Worm (Caenorhabditis elegans) whole organism, mixed stage, embryonic: ENCODE measurements around the gene bbs-2.

Source experiments
- bed-3 ChIP-seq: fragments of 200-800 bp; sonication (Bioruptor generic); optimal IDR thresholded peaks from 3 replicates; lab custom pipeline; 2018; ENCODE audit warnings: mild to moderate bottlenecking, missing genetic modification characterization, moderate library complexity, missing compliant biosample characterization
- blmp-1 ChIP-seq: fragments of 150-350 bp; optimal IDR thresholded peaks from 2 replicates; lab custom pipeline; 2014; ENCODE audit warnings: missing biosample characterization, missing genetic modification characterization
- ceh-39 ChIP-seq: fragments of 150-350 bp; optimal IDR thresholded peaks from 2 replicates; lab custom pipeline; 2014; ENCODE audit warnings: missing biosample characterization, missing genetic modification characterization
- ceh-43 ChIP-seq: fragments of 200-800 bp; sonication (Bioruptor generic); optimal IDR thresholded peaks from 2 replicates; lab custom pipeline; 2018; ENCODE audit warnings: mild to moderate bottlenecking, missing genetic modification characterization, moderate library complexity, missing compliant biosample characterization
- ceh-83 ChIP-seq: fragments of 200-800 bp; sonication (Bioruptor generic); optimal IDR thresholded peaks from 2 replicates; lab custom pipeline; 2018; ENCODE audit warnings: mild to moderate bottlenecking, missing genetic modification characterization, missing compliant biosample characterization
- ces-1 ChIP-seq: fragments of 150-350 bp; optimal IDR thresholded peaks from 2 replicates; lab custom pipeline; 2014; ENCODE audit warnings: missing biosample characterization, missing genetic modification reagents, missing genetic modification characterization
- drap-1 ChIP-seq: fragments of 200-800 bp; sonication (Bioruptor generic); optimal IDR thresholded peaks from 3 replicates; lab custom pipeline; 2018; ENCODE audit warnings: mild to moderate bottlenecking, missing genetic modification characterization, missing compliant biosample characterization
- elt-1 ChIP-seq: sonication (generic microtip); optimal IDR thresholded peaks from 2 replicates; lab custom pipeline; 2017; ENCODE audit warnings: missing genetic modification characterization, mild to moderate bottlenecking, missing compliant biosample characterization, antibody characterized with exemption, moderate library complexity, borderline replicate concordance; ENCODE audit not compliant: insufficient read depth
- elt-3 ChIP-seq: fragments of 150-350 bp; optimal IDR thresholded peaks from 2 replicates; lab custom pipeline; 2014; ENCODE audit warnings: missing biosample characterization, missing genetic modification characterization
- flh-1 ChIP-seq: fragments of 200-800 bp; sonication (Bioruptor generic); optimal IDR thresholded peaks from 2 replicates; lab custom pipeline; 2018; ENCODE audit warnings: mild to moderate bottlenecking, missing genetic modification characterization, moderate library complexity, missing compliant biosample characterization
- hlh-1 ChIP-seq: fragments of 150-350 bp; optimal IDR thresholded peaks from 2 replicates; lab custom pipeline; 2014; ENCODE audit warnings: missing biosample characterization, missing genetic modification reagents, missing genetic modification characterization
- lin-13 ChIP-seq: fragments of 150-350 bp; optimal IDR thresholded peaks from 2 replicates; lab custom pipeline; 2014; ENCODE audit warnings: missing biosample characterization, missing genetic modification characterization
- lin-32 ChIP-seq: fragments of 200-800 bp; sonication (Bioruptor generic); optimal IDR thresholded peaks from 2 replicates; lab custom pipeline; 2018; ENCODE audit warnings: mild to moderate bottlenecking, missing genetic modification characterization, missing compliant biosample characterization
- lsy-2 ChIP-seq: fragments of 150-350 bp; optimal IDR thresholded peaks from 2 replicates; lab custom pipeline; 2014; ENCODE audit warnings: missing biosample characterization, missing genetic modification characterization
- mab-5 ChIP-seq: fragments of 150-350 bp; optimal IDR thresholded peaks from 2 replicates; lab custom pipeline; 2014; ENCODE audit warnings: missing biosample characterization, missing genetic modification characterization
- mep-1 ChIP-seq: fragments of 150-350 bp; optimal IDR thresholded peaks from 2 replicates; lab custom pipeline; 2017; ENCODE audit warnings: missing biosample characterization, missing genetic modification reagents, missing genetic modification characterization, inconsistent platforms
- mls-2 ChIP-seq: sonication (generic microtip); optimal IDR thresholded peaks from 2 replicates; lab custom pipeline; 2016; ENCODE audit warnings: mild to moderate bottlenecking, missing genetic modification characterization, moderate library complexity, missing compliant biosample characterization
- nhr-12 ChIP-seq: fragments of 150-350 bp; optimal IDR thresholded peaks from 2 replicates; lab custom pipeline; 2014; ENCODE audit warnings: missing biosample characterization, missing genetic modification characterization
- nhr-2 ChIP-seq: fragments of 150-350 bp; optimal IDR thresholded peaks from 2 replicates; lab custom pipeline; 2014; ENCODE audit warnings: missing biosample characterization, missing genetic modification characterization
- nhr-237 ChIP-seq: fragments of 150-350 bp; optimal IDR thresholded peaks from 2 replicates; lab custom pipeline; 2014; ENCODE audit warnings: missing biosample characterization, missing genetic modification characterization
- nhr-76 ChIP-seq: sonication (generic microtip); optimal IDR thresholded peaks from 2 replicates; lab custom pipeline; 2017; ENCODE audit warnings: missing biosample characterization, missing genetic modification characterization
- pha-4 ChIP-seq: fragments of 150-350 bp; optimal IDR thresholded peaks from 2 replicates; lab custom pipeline; 2018; ENCODE audit warnings: missing biosample characterization, missing genetic modification reagents, missing genetic modification characterization
- sem-2 ChIP-seq: fragments of 200-800 bp; sonication (Bioruptor generic); optimal IDR thresholded peaks from 2 replicates; lab custom pipeline; 2018; ENCODE audit warnings: mild to moderate bottlenecking, missing genetic modification characterization, missing compliant biosample characterization
- sptf-1 ChIP-seq: sonication (generic microtip); optimal IDR thresholded peaks from 2 replicates; lab custom pipeline; 2017; ENCODE audit warnings: mild to moderate bottlenecking, missing genetic modification characterization, moderate library complexity, missing compliant biosample characterization
- tbx-8 ChIP-seq: fragments of 200-800 bp; sonication (Bioruptor generic); optimal IDR thresholded peaks from 2 replicates; lab custom pipeline; 2018; ENCODE audit warnings: mild to moderate bottlenecking, missing genetic modification characterization, moderate library complexity, missing compliant biosample characterization
- unc-120 ChIP-seq: sonication (generic microtip); optimal IDR thresholded peaks from 2 replicates; lab custom pipeline; 2017; ENCODE audit warnings: missing genetic modification characterization, missing compliant biosample characterization; ENCODE audit not compliant: poor library complexity, severe bottlenecking
- unc-62 ChIP-seq: fragments of 150-350 bp; optimal IDR thresholded peaks from 2 replicates; lab custom pipeline; 2014; ENCODE audit warnings: missing biosample characterization, missing genetic modification reagents, missing genetic modification characterization
- zip-8 ChIP-seq: fragments of 150-350 bp; optimal IDR thresholded peaks from 2 replicates; lab custom pipeline; 2014; ENCODE audit warnings: missing biosample characterization, missing genetic modification characterization
- ztf-11 ChIP-seq: fragments of 150-350 bp; optimal IDR thresholded peaks from 2 replicates; lab custom pipeline; 2014; ENCODE audit warnings: missing biosample characterization, missing genetic modification characterization

The bbs-2 gene

DNA sequence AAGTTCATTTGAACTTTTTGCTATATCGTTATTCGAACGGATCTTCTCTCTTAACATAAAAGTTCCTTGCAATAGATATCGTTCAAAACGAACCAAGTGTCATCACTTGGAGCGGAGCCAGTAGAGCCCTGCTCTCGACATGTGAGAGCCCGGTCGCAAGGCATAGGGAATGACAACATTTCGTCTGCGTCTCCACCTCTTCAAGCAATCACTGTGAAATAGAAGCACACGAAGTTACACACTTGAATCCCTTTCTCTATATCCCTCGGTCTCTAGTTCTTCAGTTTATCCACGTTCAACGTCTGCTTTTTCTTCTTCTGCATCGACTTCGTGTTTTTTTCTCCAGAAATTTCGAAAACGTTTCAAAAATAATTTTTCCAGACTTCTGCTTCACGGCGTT is 30.5 kb upstream of the bbs-2 start, which contains the start of gene C49H3.6:
Gene C49H3.6 (plus strand): TSS at position 380 of the 400 bp plus-strand sequence.
- TF ChIP-seq ces-1 (GFP tag; lab: Kevin White, UChicago) (peak; percentile 52), hlh-1 (tag; lab: Kevin White, UChicago) (peak; percentile 30), ceh-39 (tag; lab: Kevin White, UChicago) (no peak), unc-120 (no peak), nhr-12 (no peak)

ce11 chrIV:7906643-7907042 is 27.2 kb upstream of the bbs-2 start:
- TF ChIP-seq mls-2 (tag; lab: Kevin White, UChicago) (no peak), flh-1 (no peak), hlh-1 (tag; lab: Kevin White, UChicago) (no peak), drap-1 (GFP tag; lab: Kevin White, UChicago) (no peak), pha-4 (tag; lab: Kevin White, UChicago) (no peak), lsy-2 (tag; lab: Kevin White, UChicago) (no peak), nhr-2 (tag; lab: Kevin White, UChicago) (no peak), zip-8 (tag; lab: Kevin White, UChicago) (no peak)
- TF ChIP-seq, all 35 proteins: peak for 0

DNA sequence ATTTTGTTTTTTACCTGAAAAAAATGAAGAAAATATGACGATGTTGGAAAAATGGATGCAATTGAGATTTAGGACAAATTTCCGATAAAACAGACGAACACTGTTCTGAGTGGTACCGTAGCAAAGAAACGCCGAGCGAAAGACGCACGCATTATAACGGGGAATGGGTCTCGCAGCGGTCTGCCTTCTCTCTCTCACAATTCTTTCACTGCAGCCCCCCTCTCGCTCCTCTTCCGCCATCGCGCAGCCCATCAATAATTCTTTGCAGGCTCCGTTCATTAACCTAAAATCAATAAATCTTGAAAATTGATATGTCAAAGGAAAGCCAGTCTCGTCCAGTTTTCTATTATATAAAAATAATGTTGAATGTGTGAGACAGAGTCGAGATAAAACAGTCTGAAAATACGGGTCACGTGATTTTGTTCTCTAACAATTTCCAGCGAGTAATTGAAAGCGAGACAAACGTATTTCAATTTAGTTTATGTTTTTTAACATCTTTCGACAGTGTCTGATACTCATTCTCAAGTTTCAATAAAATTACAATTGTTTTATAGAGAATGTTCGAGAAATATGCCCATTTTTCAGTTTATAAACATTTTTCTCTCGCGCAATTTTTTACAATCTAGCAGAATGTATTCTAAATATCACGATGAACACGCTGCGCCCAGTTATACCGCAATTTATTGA is 24.2 kb upstream of the bbs-2 start:
- TF ChIP-seq nhr-12: no peak
- peak; percentile 19 for TF ChIP-seq hlh-1 (tag; lab: Kevin White, UChicago)
- peak; percentile 65 for TF ChIP-seq mep-1
- peak; percentile 8 for TF ChIP-seq ces-1 (GFP tag; lab: Kevin White, UChicago)
- peak; percentile 65 for TF ChIP-seq lsy-2 (tag; lab: Kevin White, UChicago)

DNA sequence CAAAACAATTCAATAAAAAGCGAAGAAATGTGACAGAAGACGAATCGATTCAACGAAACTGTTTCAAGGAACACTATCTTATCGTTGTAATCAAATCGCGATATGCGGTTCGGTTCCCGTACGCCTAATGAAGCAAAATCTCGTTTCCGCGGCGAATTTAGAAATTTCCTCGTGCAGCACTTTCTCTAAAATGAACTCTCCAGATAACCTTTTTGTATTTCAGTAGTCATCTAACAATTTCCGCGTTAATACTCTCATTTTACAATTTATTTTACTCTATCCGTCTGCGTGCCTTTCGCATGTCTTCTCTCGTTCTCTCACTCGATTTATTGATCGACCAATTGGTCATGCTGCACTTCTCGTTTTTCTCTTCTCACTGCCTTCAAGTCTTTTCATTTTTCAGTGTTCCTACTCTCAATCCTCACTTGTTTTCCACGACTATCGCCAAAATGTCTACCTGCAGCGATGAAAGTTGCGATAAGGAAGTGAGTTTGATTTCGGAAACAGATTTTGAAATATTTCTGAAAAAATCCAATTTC is 23.6 kb upstream of the bbs-2 start, which contains the start of the genes npp-27 and ntl-4:
Gene npp-27 (minus strand): TSS at position 51 of the 539 bp plus-strand sequence.
Gene ntl-4 (plus strand): TSS at position 379 of the 539 bp plus-strand sequence.
- TF ChIP-seq hlh-1 (tag; lab: Kevin White, UChicago): peak; percentile 30
- peak; percentile 33 for TF ChIP-seq ceh-83
- TF ChIP-seq elt-1: peak; percentile 83
- TF ChIP-seq elt-3 (tag; lab: Kevin White, UChicago): no peak
- peak; percentile 6 for TF ChIP-seq ces-1 (GFP tag; lab: Kevin White, UChicago)

DNA sequence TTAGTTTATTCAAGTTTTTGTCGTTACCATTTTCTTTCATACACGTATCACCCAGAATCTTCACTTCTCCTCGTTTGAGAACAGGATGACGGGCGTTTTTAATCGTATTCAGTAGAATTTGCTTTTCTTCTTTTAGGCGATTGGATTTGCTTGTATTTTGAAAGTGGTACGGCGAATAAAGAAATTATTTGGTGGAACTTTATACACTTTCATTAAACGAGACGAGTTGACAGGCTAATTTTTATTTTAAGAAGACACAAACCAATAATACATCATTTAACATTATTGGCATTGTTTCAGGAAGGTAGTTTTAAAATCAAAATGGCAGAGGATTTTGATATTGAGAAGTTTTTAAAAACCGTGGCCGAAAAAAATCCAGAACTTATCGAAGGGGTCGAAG is 18.8 kb upstream of the bbs-2 start, which contains the start of gene C49H3.4:
Gene C49H3.4 (plus strand): TSS at position 301 of the 400 bp plus-strand sequence.
- TF ChIP-seq sptf-1 (tag; lab: Kevin White, UChicago) (no peak), tbx-8 (no peak), unc-62 (GFP tag; lab: Kevin White, UChicago) (no peak), hlh-1 (tag; lab: Kevin White, UChicago) (no peak)

DNA sequence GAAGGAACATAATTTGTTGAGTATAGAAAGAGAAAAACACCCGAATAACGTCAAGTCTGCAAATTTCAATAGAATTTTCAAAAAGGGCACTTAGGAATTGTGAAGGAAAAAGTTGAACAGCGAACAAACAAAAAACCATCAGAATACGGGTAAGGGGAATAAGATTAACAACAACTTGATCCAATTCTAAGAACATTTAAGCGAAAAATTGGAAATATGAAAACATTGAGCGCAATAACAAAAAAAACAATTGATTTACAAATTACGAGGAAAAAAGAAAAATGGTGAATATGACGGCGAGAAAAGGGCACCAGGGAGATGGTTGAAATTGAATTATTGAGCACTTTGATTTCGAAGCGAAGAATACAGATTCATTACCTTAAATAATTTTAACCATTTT is 16.9 kb upstream of the bbs-2 start:
- TF ChIP-seq mab-5 (tag; lab: Kevin White, UChicago): no peak
- no peak for TF ChIP-seq pha-4 (tag; lab: Kevin White, UChicago)
- TF ChIP-seq zip-8 (tag; lab: Kevin White, UChicago): no peak
- TF ChIP-seq nhr-12: no peak
- TF ChIP-seq sem-2 (GFP tag; lab: Kevin White, UChicago): no peak
- no peak for TF ChIP-seq lsy-2 (tag; lab: Kevin White, UChicago)
- no peak for TF ChIP-seq lin-13 (tag; lab: Kevin White, UChicago)
- no peak for TF ChIP-seq tbx-8
- no peak for TF ChIP-seq mls-2 (tag; lab: Kevin White, UChicago)
- TF ChIP-seq nhr-76 (tag; lab: Kevin White, UChicago): no peak
- no peak for TF ChIP-seq drap-1 (GFP tag; lab: Kevin White, UChicago)
- TF ChIP-seq unc-120: no peak
- TF ChIP-seq ceh-83: no peak

DNA sequence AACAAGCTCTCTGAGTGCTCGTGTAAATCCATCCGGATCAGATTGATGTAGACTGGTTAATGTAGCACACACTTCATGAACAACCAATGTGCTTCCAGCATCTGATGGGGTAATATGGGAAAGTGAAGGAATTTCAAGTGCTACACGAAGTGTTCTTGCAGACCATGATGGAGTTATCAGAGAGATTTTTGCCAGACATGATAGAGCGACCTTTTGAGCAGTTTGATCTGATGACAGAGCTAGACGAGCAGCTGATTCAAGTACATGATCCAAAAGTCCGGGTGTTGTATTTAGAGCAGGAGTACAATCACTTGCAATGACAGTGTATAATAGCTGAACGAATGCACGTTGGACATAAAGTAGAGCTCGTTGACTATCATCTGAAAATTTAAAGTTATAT is 16.0 kb upstream of the bbs-2 start:
- no peak for TF ChIP-seq ceh-43 (GFP tag; lab: Kevin White, UChicago)
- TF ChIP-seq unc-62 (GFP tag; lab: Kevin White, UChicago): no peak
- TF ChIP-seq drap-1 (GFP tag; lab: Kevin White, UChicago): no peak
- TF ChIP-seq blmp-1 (tag; lab: Kevin White, UChicago): no peak
- no peak for TF ChIP-seq nhr-12
- TF ChIP-seq elt-1: no peak
- TF ChIP-seq mls-2 (tag; lab: Kevin White, UChicago): no peak
- TF ChIP-seq hlh-1 (tag; lab: Kevin White, UChicago): no peak
- no peak for TF ChIP-seq elt-3 (tag; lab: Kevin White, UChicago)
- TF ChIP-seq flh-1: no peak
- TF ChIP-seq tbx-8: no peak
- no peak for TF ChIP-seq ceh-83
- no peak for TF ChIP-seq mep-1
- TF ChIP-seq ztf-11 (tag; lab: Kevin White, UChicago): no peak
- no peak for TF ChIP-seq mab-5 (tag; lab: Kevin White, UChicago)
- no peak for TF ChIP-seq bed-3
- TF ChIP-seq nhr-237 (tag; lab: Kevin White, UChicago): no peak
- TF ChIP-seq sem-2 (GFP tag; lab: Kevin White, UChicago): no peak
- no peak for TF ChIP-seq lin-32
- no peak for TF ChIP-seq nhr-76 (tag; lab: Kevin White, UChicago)
